Fruit fly (Drosophila melanogaster) whole organism, embryonic: ENCODE measurements around the gene CG15047.

ENCODE experiments used
- Atf6 ChIP-seq: fragments of 200-800 bp; sonication (Bioruptor generic); IDR thresholded peaks from 2 replicates; pipeline ENCODE4 v1.3.6; 2022; ENCODE audit warnings: missing biosample characterization, missing genetic modification characterization
- BEAF-32 ChIP-seq: fragments of 200-800 bp; sonication (Bioruptor generic); optimal IDR thresholded peaks from 3 replicates; lab custom pipeline; 2017; ENCODE audit warnings: missing biosample characterization, missing genetic modification characterization, mild to moderate bottlenecking, moderate library complexity, missing genetic modification reagents
- CG14860 ChIP-seq: fragments of 200-800 bp; sonication (Bioruptor generic); IDR thresholded peaks from 3 replicates; pipeline ENCODE4 v1.3.6; 2022; ENCODE audit warnings: missing biosample characterization, missing genetic modification characterization; ENCODE audit not compliant: partially characterized antibody
- CG7745 ChIP-seq: fragments of 200-800 bp; sonication (Bioruptor generic); optimal IDR thresholded peaks from 2 replicates; lab custom pipeline; 2018; ENCODE audit warnings: missing biosample characterization, mild to moderate bottlenecking, missing genetic modification characterization, moderate library complexity
- H2.0 ChIP-seq: fragments of 200-800 bp; sonication (Bioruptor generic); IDR thresholded peaks from 2 replicates; pipeline ENCODE4 v1.3.6; 2022; ENCODE audit warnings: missing biosample characterization, missing genetic modification characterization
- Lhr ChIP-seq: fragments of 200-800 bp; sonication (Bioruptor generic); optimal IDR thresholded peaks from 3 replicates; lab custom pipeline; 2017; ENCODE audit warnings: mild to moderate bottlenecking, missing biosample characterization, missing genetic modification reagents, missing genetic modification characterization
- MESR4 ChIP-seq: fragments of 200-800 bp; sonication (Bioruptor generic); optimal IDR thresholded peaks from 2 replicates; lab custom pipeline; 2018; ENCODE audit warnings: missing biosample characterization, mild to moderate bottlenecking, missing genetic modification characterization, moderate library complexity
- Side ChIP-seq: fragments of 200-800 bp; sonication (Bioruptor generic); optimal IDR thresholded peaks from 2 replicates; lab custom pipeline; 2016; ENCODE audit warnings: missing biosample characterization, missing genetic modification characterization
- gsb ChIP-seq: fragments of 200-800 bp; sonication (Bioruptor generic); IDR thresholded peaks from 2 replicates; pipeline ENCODE4 v1.3.6; 2022; ENCODE audit warnings: missing biosample characterization, missing genetic modification characterization
- nerfin-2 ChIP-seq: fragments of 200-800 bp; sonication (Bioruptor generic); IDR thresholded peaks from 2 replicates; pipeline ENCODE4 v1.3.6; 2022; ENCODE audit warnings: missing biosample characterization, missing genetic modification characterization; ENCODE audit not compliant: partially characterized antibody
- sc ChIP-seq, 3 experiments: fragments of >200 bp in 2 of 3; fragments of 200-800 bp in 1 of 3; sonication (Bioruptor generic) in 1 of 3; optimal IDR thresholded peaks; 2 replicates in 2 of 3; 3 replicates in 1 of 3; lab custom pipeline; 2017; ENCODE audit warnings: mild to moderate bottlenecking in 1 of 3, missing biosample characterization in 1 of 3, missing genetic modification characterization in 1 of 3, missing genetic modification reagents in 1 of 3
- stwl ChIP-seq: fragments of 200-800 bp; sonication (Bioruptor generic); optimal IDR thresholded peaks from 3 replicates; lab custom pipeline; 2018; ENCODE audit warnings: missing biosample characterization, mild to moderate bottlenecking, missing genetic modification characterization, moderate library complexity
- usp ChIP-seq: fragments of >200 bp; optimal IDR thresholded peaks from 2 replicates; lab custom pipeline; 2017; ENCODE audit warnings: missing biosample characterization, missing genetic modification characterization

DNA sequence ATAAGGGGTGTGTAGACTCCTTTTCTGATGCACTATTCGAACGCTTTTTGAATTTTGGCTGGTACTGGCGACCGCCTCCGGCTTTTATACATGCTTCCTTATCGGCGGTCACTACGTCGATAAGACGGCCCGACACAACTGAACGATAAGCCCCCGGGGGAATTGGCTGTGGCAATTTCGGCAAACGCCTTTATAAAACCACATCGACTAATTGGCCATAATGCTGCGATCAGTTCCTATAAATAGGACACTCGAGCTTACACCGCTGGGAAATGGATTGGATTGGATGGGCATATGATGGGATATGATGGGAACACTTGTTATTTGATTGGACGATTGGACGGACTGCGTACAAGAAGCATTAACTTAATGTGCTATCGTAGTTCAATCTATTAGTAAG, 36.5 kb upstream of the CG15047 start, which contains the start of gene CG15044:
- TF ChIP-seq Atf6 (GFP tag; lab: Robert Waterston, UW) (no peak), CG14860 (GFP tag; lab: Robert Waterston, UW) (no peak), usp (GFP tag; lab: Kevin White, UChicago) (no peak), Side (GFP tag; lab: Kevin White, UChicago) (no peak), BEAF-32 (GFP tag; lab: Kevin White, UChicago) (no peak), gsb (GFP tag; lab: Robert Waterston, UW) (no peak), Lhr (GFP tag; lab: Kevin White, UChicago) (no peak), H2.0 (GFP tag; lab: Robert Waterston, UW) (no peak), sc (optimal IDR thresholded peaks at IDR 0.05; lab: Kevin White, UChicago) (no peak), sc (GFP tag; optimal IDR thresholded peaks at IDR 0.05; lab: Kevin White, UChicago) (no peak), nerfin-2 (no peak), CG7745 (tag; lab: Kevin White, UChicago) (no peak), MESR4 (no peak), stwl (no peak)
